Fruit fly (Drosophila melanogaster) whole organism, embryonic: ENCODE results near the gene baf.

Experiments
- Atf6 ChIP-seq: fragments of 200-800 bp; sonication (Bioruptor generic); IDR thresholded peaks from 2 replicates; pipeline ENCODE4 v1.3.6; 2022; ENCODE audit warnings: missing biosample characterization, missing genetic modification characterization
- Bgb ChIP-seq: fragments of 200-800 bp; sonication (Bioruptor generic); IDR thresholded peaks from 2 replicates; pipeline ENCODE4 v1.3.6; 2022; ENCODE audit warnings: missing biosample characterization, missing genetic modification characterization; ENCODE audit not compliant: partially characterized antibody
- CG11085 ChIP-seq: fragments of 200-800 bp; sonication (Bioruptor generic); IDR thresholded peaks from 2 replicates; pipeline ENCODE4 v1.3.6; 2022; ENCODE audit warnings: missing biosample characterization, missing genetic modification characterization
- CG11695 ChIP-seq: fragments of 200-800 bp; sonication (Bioruptor generic); IDR thresholded peaks from 3 replicates; pipeline ENCODE4 v1.3.6; 2022; ENCODE audit warnings: missing biosample characterization, missing genetic modification characterization
- CG12219 ChIP-seq: fragments of 200-800 bp; sonication (Bioruptor generic); optimal IDR thresholded peaks from 3 replicates; lab custom pipeline; 2018; ENCODE audit warnings: missing biosample characterization, mild to moderate bottlenecking, missing genetic modification characterization
- CG13296 ChIP-seq: fragments of 200-800 bp; sonication (Bioruptor generic); optimal IDR thresholded peaks from 3 replicates; lab custom pipeline; 2018; ENCODE audit warnings: missing biosample characterization, mild to moderate bottlenecking, missing genetic modification characterization
- CG13424 ChIP-seq: fragments of 200-800 bp; sonication (Bioruptor generic); optimal IDR thresholded peaks from 2 replicates; lab custom pipeline; 2019; ENCODE audit warnings: missing biosample characterization, mild to moderate bottlenecking, missing genetic modification characterization, moderate library complexity
- CG13894 ChIP-seq: fragments of 200-800 bp; sonication (Bioruptor generic); optimal IDR thresholded peaks from 3 replicates; lab custom pipeline; 2018; ENCODE audit warnings: missing biosample characterization, mild to moderate bottlenecking, missing genetic modification characterization, moderate library complexity
- CG14014 ChIP-seq: fragments of 200-800 bp; sonication (Bioruptor generic); IDR thresholded peaks from 2 replicates; pipeline ENCODE4 v1.3.6; 2022; ENCODE audit warnings: missing biosample characterization, missing genetic modification characterization
- CG14441 ChIP-seq: fragments of 200-800 bp; sonication (Bioruptor generic); IDR thresholded peaks from 2 replicates; pipeline ENCODE4 v1.3.6; 2022; ENCODE audit warnings: missing biosample characterization, missing genetic modification characterization
- CG14667 ChIP-seq: fragments of 200-800 bp; sonication (Bioruptor generic); IDR thresholded peaks from 2 replicates; pipeline ENCODE4 v1.3.6; 2022; ENCODE audit warnings: missing biosample characterization, missing genetic modification characterization
- CG16863 ChIP-seq: fragments of 200-800 bp; sonication (Bioruptor generic); optimal IDR thresholded peaks from 3 replicates; lab custom pipeline; 2016; ENCODE audit warnings: missing biosample characterization, missing genetic modification characterization
- CG17385 ChIP-seq: fragments of 200-800 bp; sonication (Bioruptor generic); optimal IDR thresholded peaks from 3 replicates; lab custom pipeline; 2018; ENCODE audit warnings: missing biosample characterization, mild to moderate bottlenecking, missing genetic modification characterization
- CG2116 ChIP-seq: fragments of 200-800 bp; sonication (Bioruptor generic); optimal IDR thresholded peaks from 3 replicates; lab custom pipeline; 2018; ENCODE audit warnings: missing biosample characterization, mild to moderate bottlenecking, missing genetic modification characterization
- CG31365 ChIP-seq: fragments of 200-800 bp; sonication (Bioruptor generic); optimal IDR thresholded peaks from 2 replicates; lab custom pipeline; 2018; ENCODE audit warnings: missing biosample characterization, mild to moderate bottlenecking, missing genetic modification characterization
- CG32767 ChIP-seq: fragments of 200-800 bp; sonication (Bioruptor generic); IDR thresholded peaks from 2 replicates; pipeline ENCODE4 v1.3.6; 2022; ENCODE audit warnings: missing biosample characterization, missing genetic modification characterization
- CG4282 ChIP-seq: fragments of 200-800 bp; sonication (Bioruptor generic); optimal IDR thresholded peaks from 2 replicates; lab custom pipeline; 2016; ENCODE audit warnings: missing biosample characterization, missing genetic modification characterization
- CG5180 ChIP-seq: fragments of 200-800 bp; sonication (Bioruptor generic); optimal IDR thresholded peaks from 3 replicates; lab custom pipeline; 2017; ENCODE audit warnings: missing biosample characterization, missing genetic modification characterization, mild to moderate bottlenecking, moderate library complexity, missing genetic modification reagents
- CG8290 ChIP-seq, 3 experiments: fragments of 200-800 bp; sonication (Bioruptor generic); optimal IDR thresholded peaks; 2 replicates each; lab custom pipeline; 2016 to 2019; ENCODE audit warnings: missing biosample characterization in 3 of 3, missing genetic modification characterization in 3 of 3, mild to moderate bottlenecking in 2 of 3, moderate library complexity in 1 of 3
- CG8944 ChIP-seq: fragments of 200-800 bp; sonication (Bioruptor generic); optimal IDR thresholded peaks from 3 replicates; lab custom pipeline; 2016; ENCODE audit warnings: missing biosample characterization, missing genetic modification characterization
- CG9817 ChIP-seq: fragments of 200-800 bp; sonication (Bioruptor generic); optimal IDR thresholded peaks from 2 replicates; lab custom pipeline; 2018; ENCODE audit warnings: missing biosample characterization, mild to moderate bottlenecking, missing genetic modification characterization, moderate library complexity
- CG9932 ChIP-seq: fragments of 200-800 bp; sonication (Bioruptor generic); IDR thresholded peaks from 2 replicates; pipeline ENCODE4 v1.3.6; 2022; ENCODE audit warnings: missing biosample characterization, missing genetic modification characterization
- D19A ChIP-seq: fragments of 200-800 bp; optimal IDR thresholded peaks from 3 replicates; lab custom pipeline; 2019; ENCODE audit warnings: missing biosample characterization, mild to moderate bottlenecking, missing genetic modification characterization, moderate library complexity
- Hsf ChIP-seq: fragments of 200-800 bp; sonication (Bioruptor generic); optimal IDR thresholded peaks from 3 replicates; lab custom pipeline; 2016; ENCODE audit warnings: missing biosample characterization, missing genetic modification characterization
- Jarid2 ChIP-seq: fragments of 200-800 bp; sonication (Bioruptor generic); optimal IDR thresholded peaks from 3 replicates; lab custom pipeline; 2017; ENCODE audit warnings: mild to moderate bottlenecking, missing biosample characterization, missing genetic modification reagents, missing genetic modification characterization
- MTF-1 ChIP-seq: fragments of 200-800 bp; sonication (Bioruptor generic); optimal IDR thresholded peaks from 2 replicates; lab custom pipeline; 2018; ENCODE audit warnings: missing biosample characterization, mild to moderate bottlenecking, missing genetic modification characterization, borderline replicate concordance
- Mes4 ChIP-seq: fragments of 200-800 bp; sonication (Bioruptor generic); optimal IDR thresholded peaks from 2 replicates; lab custom pipeline; 2016; ENCODE audit warnings: missing biosample characterization, missing genetic modification characterization
- NC2β ChIP-seq: fragments of 200-800 bp; sonication (Bioruptor generic); optimal IDR thresholded peaks from 2 replicates; lab custom pipeline; 2016; ENCODE audit warnings: missing biosample characterization, missing genetic modification characterization
- Sox100B ChIP-seq: fragments of 200-800 bp; sonication (Bioruptor generic); optimal IDR thresholded peaks from 3 replicates; lab custom pipeline; 2018; ENCODE audit warnings: missing biosample characterization, mild to moderate bottlenecking, missing genetic modification characterization
- Taf1 ChIP-seq: fragments of 200-800 bp; sonication (Bioruptor generic); IDR thresholded peaks from 2 replicates; pipeline ENCODE4 v1.3.6; 2022; ENCODE audit warnings: missing biosample characterization, missing genetic modification characterization
- ase ChIP-seq: fragments of 200-800 bp; sonication (Bioruptor generic); IDR thresholded peaks from 3 replicates; pipeline ENCODE4 v1.3.6; 2022; ENCODE audit warnings: missing biosample characterization, missing genetic modification characterization
- chif ChIP-seq, 2 experiments: fragments of 200-800 bp; sonication (Bioruptor generic); optimal IDR thresholded peaks; 3 replicates each; lab custom pipeline; 2016; ENCODE audit warnings: missing biosample characterization in 2 of 2, missing genetic modification characterization in 2 of 2
- chinmo ChIP-seq: fragments of 200-800 bp; sonication (Bioruptor generic); IDR thresholded peaks from 4 replicates; pipeline ENCODE4 v1.3.6; 2022; ENCODE audit warnings: missing biosample characterization, missing genetic modification characterization; ENCODE audit not compliant: partially characterized antibody
- chm ChIP-seq: fragments of 200-800 bp; sonication (Bioruptor generic); IDR thresholded peaks from 2 replicates; pipeline ENCODE4 v1.3.6; 2022; ENCODE audit warnings: missing biosample characterization, missing genetic modification characterization
- crp ChIP-seq, 2 experiments: fragments of 200-800 bp; sonication (Bioruptor generic); optimal IDR thresholded peaks; 2 replicates in 1 of 2; 3 replicates in 1 of 2; lab custom pipeline; 2017; ENCODE audit warnings: missing biosample characterization in 2 of 2, missing genetic modification characterization in 2 of 2, mild to moderate bottlenecking in 1 of 2, moderate library complexity in 1 of 2
- dpn ChIP-seq, 2 experiments: fragments of 200-800 bp; sonication (Bioruptor generic); optimal IDR thresholded peaks; 3 replicates each; lab custom pipeline; 2016; ENCODE audit warnings: missing biosample characterization in 2 of 2, missing genetic modification characterization in 2 of 2
- gce ChIP-seq: fragments of 200-800 bp; sonication (Bioruptor generic); IDR thresholded peaks from 3 replicates; pipeline ENCODE4 v1.3.6; 2022; ENCODE audit warnings: missing biosample characterization, missing genetic modification characterization
- grau ChIP-seq: fragments of 200-800 bp; optimal IDR thresholded peaks from 3 replicates; lab custom pipeline; 2019; ENCODE audit warnings: missing biosample characterization, mild to moderate bottlenecking, missing genetic modification characterization, moderate library complexity
- hth ChIP-seq: fragments of >200 bp; optimal IDR thresholded peaks from 2 replicates; lab custom pipeline; 2017; ENCODE audit warnings: inconsistent platforms
- jigr1 ChIP-seq: fragments of 200-800 bp; sonication (Bioruptor generic); IDR thresholded peaks from 3 replicates; pipeline ENCODE4 v1.3.6; 2022; ENCODE audit warnings: missing biosample characterization, missing genetic modification characterization
- jing ChIP-seq: fragments of 200-800 bp; sonication (Bioruptor generic); optimal IDR thresholded peaks from 2 replicates; lab custom pipeline; 2018; ENCODE audit warnings: missing biosample characterization, mild to moderate bottlenecking, missing genetic modification characterization
- lab ChIP-seq: fragments of 200-800 bp; sonication (Bioruptor generic); optimal IDR thresholded peaks from 3 replicates; lab custom pipeline; 2017; ENCODE audit warnings: missing biosample characterization, missing genetic modification characterization, mild to moderate bottlenecking, moderate library complexity, missing genetic modification reagents
- lilli ChIP-seq: fragments of 200-800 bp; sonication (Bioruptor generic); optimal IDR thresholded peaks from 3 replicates; lab custom pipeline; 2016; ENCODE audit warnings: missing biosample characterization, missing genetic modification characterization
- lov ChIP-seq, 2 experiments: fragments of 200-800 bp in 1 of 2; fragments of >200 bp in 1 of 2; sonication (Bioruptor generic) in 1 of 2; IDR thresholded peaks in 1 of 2; optimal IDR thresholded peaks in 1 of 2; 2 replicates in 1 of 2; 3 replicates in 1 of 2; pipeline versions ENCODE4 v1.3.6 to Lab custom; 2017 to 2022; ENCODE audit warnings: missing biosample characterization in 1 of 2, missing genetic modification characterization in 1 of 2
- maf-S ChIP-seq: fragments of 200-800 bp; sonication (Bioruptor generic); optimal IDR thresholded peaks from 2 replicates; lab custom pipeline; 2016; ENCODE audit warnings: missing biosample characterization, missing genetic modification characterization
- repo ChIP-seq: fragments of 200-800 bp; sonication (Bioruptor generic); optimal IDR thresholded peaks from 2 replicates; lab custom pipeline; 2016; ENCODE audit warnings: missing biosample characterization, missing genetic modification characterization
- tio ChIP-seq: fragments of 200-800 bp; sonication (Bioruptor generic); optimal IDR thresholded peaks from 2 replicates; lab custom pipeline; 2017; ENCODE audit warnings: missing biosample characterization, missing genetic modification characterization, inconsistent platforms
- zen2 ChIP-seq: fragments of 200-800 bp; sonication (Bioruptor generic); IDR thresholded peaks from 3 replicates; pipeline ENCODE4 v1.3.6; 2022; ENCODE audit warnings: missing biosample characterization, missing genetic modification characterization; ENCODE audit not compliant: partially characterized antibody

The baf gene

DNA sequence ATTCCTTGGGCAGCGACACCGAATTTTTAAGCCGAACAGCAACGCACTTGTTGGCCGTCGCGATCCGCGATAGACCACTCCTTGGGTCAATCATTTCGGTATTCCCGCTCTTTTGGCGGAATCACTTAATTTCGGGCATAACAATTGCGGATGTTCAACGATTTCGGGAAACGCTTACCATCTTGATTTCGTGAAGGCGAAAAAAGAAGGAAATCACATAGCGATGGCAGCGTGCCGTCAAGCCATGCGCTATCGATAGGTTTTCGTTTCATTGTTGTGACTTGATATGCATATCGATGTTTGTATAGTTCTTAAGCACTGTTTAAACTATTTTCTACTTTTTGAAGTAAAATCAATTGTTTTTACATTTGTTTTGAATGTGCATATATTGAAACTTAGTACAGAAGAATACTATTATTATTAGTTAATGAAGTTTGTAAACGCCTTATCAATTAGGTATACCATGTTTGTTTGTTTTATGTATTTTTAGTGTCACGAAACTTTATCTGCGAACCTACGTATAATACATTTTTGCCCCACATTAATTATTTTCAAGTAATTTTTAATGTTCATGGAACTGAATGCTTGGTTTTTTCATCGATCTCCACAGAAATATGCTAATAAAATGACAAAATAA is 13.5 kb downstream of the baf start, which contains the start of gene RpL36A (continued):
- TF ChIP-seq maf-S (GFP tag; lab: Kevin White, UChicago) (peak; percentile 69), CG14014 (peak; percentile 61; the same call in 1 of the 2 replicates), CG13424 (tag; lab: Kevin White, UChicago) (peak; percentile 40), Jarid2 (GFP tag; lab: Kevin White, UChicago) (no peak), CG31365 (tag; lab: Kevin White, UChicago) (peak; percentile 49), crp (GFP tag; optimal IDR thresholded peaks at IDR 0.05; lab: Kevin White, UChicago) (no peak), CG2116 (GFP tag; lab: Kevin White, UChicago) (peak; percentile 85), CG8944 (peak; percentile 43), Mes4 (GFP tag; lab: Kevin White, UChicago) (peak; percentile 92), CG13296 (GFP tag; lab: Kevin White, UChicago) (peak; percentile 75), CG14667 (GFP tag; lab: Robert Waterston, UW) (no peak), CG11695 (GFP tag; lab: Robert Waterston, UW) (no peak; the same call in 2 of the 3 replicates), chif (GFP tag; optimal IDR thresholded peaks at IDR 0.05; lab: Kevin White, UChicago) (peak in 1 of 2 experiments; percentile 63), chm (peak; percentile 81), CG5180 (GFP tag; lab: Kevin White, UChicago) (no peak), zen2 (GFP tag; lab: Robert Waterston, UW) (peak; percentile 72), tio (no peak), dpn (GFP tag; optimal IDR thresholded peaks at IDR 0.05; lab: Kevin White, UChicago) (peak; percentile 18 to 60), CG8290 (GFP tag; optimal IDR thresholded peaks at IDR 0.05; lab: Kevin White, UChicago) (no peak), CG8290 (tag; optimal IDR thresholded peaks at IDR 0.05; lab: Kevin White, UChicago) (no peak), hth (lab: Kevin White, UChicago) (no peak), grau (tag; lab: Kevin White, UChicago) (peak; percentile 60), CG9932 (peak; percentile 75), ase (GFP tag; lab: Robert Waterston, UW) (0 out of 3 replicates have a peak, but pooled peaks have one; percentile 33), D19A (tag; lab: Kevin White, UChicago) (no peak), CG14441 (GFP tag; lab: Robert Waterston, UW) (peak; percentile 51), Bgb (GFP tag; lab: Robert Waterston, UW) (peak; percentile 97), jigr1 (GFP tag; lab: Robert Waterston, UW) (no peak), CG17385 (no peak), Hsf (peak; percentile 55), CG13894 (tag; lab: Kevin White, UChicago) (no peak), CG32767 (GFP tag; lab: Robert Waterston, UW) (no peak), chinmo (GFP tag; lab: Robert Waterston, UW) (no peak), CG11085 (peak; percentile 43; the same call in 1 of the 2 replicates), lab (peak; percentile 77), NC2β (peak; percentile 98), lilli (GFP tag; lab: Kevin White, UChicago) (peak; percentile 56), Taf1 (no peak), Sox100B (GFP tag; lab: Kevin White, UChicago) (no peak), CG9817 (peak; percentile 57), jing (GFP tag; lab: Kevin White, UChicago) (no peak), lov (optimal IDR thresholded peaks at IDR 0.05; lab: Kevin White, UChicago) (no peak), lov (GFP tag; IDR thresholded peaks at IDR 0.05; lab: Robert Waterston, UW) (peak; percentile 76; the same call in 2 of the 3 replicates), Atf6 (GFP tag; lab: Robert Waterston, UW) (peak; percentile 44; the same call in 1 of the 2 replicates), MTF-1 (peak; percentile 56), CG4282 (peak; percentile 60), CG12219 (peak; percentile 65), repo (no peak), gce (no peak), CG16863 (GFP tag; lab: Kevin White, UChicago) (no peak)
